Worm (Caenorhabditis elegans) whole organism, early embryonic: Measurements from ENCODE around the gene srr-7.
"Not testable (repeated sequence)": the region's sequence is repeated elsewhere in the genome, so short reads cannot be mapped to it uniquely, and the experiment has no call there.

ENCODE experiments used
- B0310.2 ChIP-seq: sonication (generic microtip); optimal IDR thresholded peaks from 2 replicates; lab custom pipeline; 2016; ENCODE audit warnings: mild to moderate bottlenecking, missing genetic modification characterization, missing compliant biosample characterization
- F13C5.2 ChIP-seq: sonication (generic microtip); optimal IDR thresholded peaks from 2 replicates; lab custom pipeline; 2017; ENCODE audit warnings: mild to moderate bottlenecking, missing genetic modification characterization, inconsistent platforms, missing compliant biosample characterization
- aly-1 ChIP-seq: sonication (generic microtip); optimal IDR thresholded peaks from 2 replicates; lab custom pipeline; 2016; ENCODE audit warnings: missing genetic modification characterization, missing compliant biosample characterization
- ama-1 ChIP-seq: fragments of 150-350 bp; optimal IDR thresholded peaks from 2 replicates; lab custom pipeline; 2014
- ceh-13 ChIP-seq: fragments of 200-800 bp; sonication (Bioruptor generic); optimal IDR thresholded peaks from 2 replicates; lab custom pipeline; 2018; ENCODE audit warnings: mild to moderate bottlenecking, missing genetic modification characterization, missing compliant biosample characterization
- ceh-36 ChIP-seq: sonication (generic microtip); optimal IDR thresholded peaks from 2 replicates; lab custom pipeline; 2016; ENCODE audit warnings: missing genetic modification characterization, inconsistent platforms, missing compliant biosample characterization
- ets-7 ChIP-seq: sonication (generic microtip); optimal IDR thresholded peaks from 2 replicates; lab custom pipeline; 2016; ENCODE audit warnings: missing genotype, missing genetic modification characterization, missing compliant biosample characterization
- flt-1 ChIP-seq: fragments of 200-800 bp; sonication (Bioruptor generic); IDR thresholded peaks from 2 replicates; pipeline ENCODE4 v1.3.6; 2022; ENCODE audit warnings: missing genetic modification characterization, missing compliant biosample characterization
- hmbx-1 ChIP-seq: sonication (generic microtip); optimal IDR thresholded peaks from 2 replicates; lab custom pipeline; 2016; ENCODE audit warnings: mild to moderate bottlenecking, missing genetic modification characterization, missing compliant biosample characterization
- hmg-4 ChIP-seq: fragments of 200-800 bp; sonication (Bioruptor generic); optimal IDR thresholded peaks from 2 replicates; lab custom pipeline; 2018; ENCODE audit warnings: mild to moderate bottlenecking, missing genetic modification characterization, missing compliant biosample characterization
- hnd-1 ChIP-seq: sonication (generic microtip); optimal IDR thresholded peaks from 2 replicates; lab custom pipeline; 2016; ENCODE audit warnings: missing genetic modification characterization, missing compliant biosample characterization
- pes-1 ChIP-seq: fragments of 200-800 bp; sonication (Bioruptor generic); IDR thresholded peaks from 2 replicates; pipeline ENCODE4 v1.3.6; 2022; ENCODE audit warnings: missing genetic modification reagents, missing genetic modification characterization, missing compliant biosample characterization
- scrt-1 ChIP-seq: fragments of 200-800 bp; sonication (Bioruptor generic); IDR thresholded peaks from 2 replicates; pipeline ENCODE4 v1.3.6; 2022; ENCODE audit warnings: missing genetic modification characterization, missing compliant biosample characterization
- sea-1 ChIP-seq: fragments of 200-800 bp; sonication (Bioruptor generic); conservative IDR thresholded peaks from 2 replicates; pipeline ENCODE4 v1.3.6; 2022; ENCODE audit warnings: missing genetic modification characterization, missing compliant biosample characterization
- tbx-11 ChIP-seq: fragments of 200-800 bp; sonication (Bioruptor generic); IDR thresholded peaks from 2 replicates; pipeline ENCODE4 v1.3.6; 2022; ENCODE audit warnings: missing genetic modification characterization, missing compliant biosample characterization
- tbx-37 ChIP-seq: fragments of 200-800 bp; sonication (Bioruptor generic); conservative IDR thresholded peaks from 2 replicates; pipeline ENCODE4 v1.3.6; 2022; ENCODE audit warnings: missing genetic modification reagents, missing genetic modification characterization, missing compliant biosample characterization
- tra-4 ChIP-seq: sonication (generic microtip); optimal IDR thresholded peaks from 2 replicates; lab custom pipeline; 2017; ENCODE audit warnings: missing genetic modification characterization, missing compliant biosample characterization

The srr-7 gene

DNA sequence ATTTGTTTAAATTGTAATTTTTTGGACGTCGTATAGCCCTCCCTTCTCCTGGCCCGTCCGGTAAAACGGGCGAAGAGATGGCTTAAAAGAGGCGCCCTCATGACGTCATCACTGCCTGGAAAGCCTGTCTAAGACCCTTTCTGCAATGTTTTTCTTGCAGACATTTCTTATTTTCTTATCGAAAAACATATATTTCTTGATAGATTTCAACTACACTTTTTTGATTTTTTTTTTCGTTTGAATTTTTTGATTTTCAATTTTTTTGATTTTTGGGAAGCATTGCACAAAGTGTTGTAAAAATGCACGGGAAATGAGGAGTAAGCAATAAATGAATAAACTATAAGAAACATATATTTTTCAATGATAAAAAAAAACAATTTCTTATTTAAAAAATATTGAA, 14.1 kb upstream of the srr-7 start, which contains the start of gene T01G5.6:
Gene T01G5.6, minus strand, starts transcription at position 101 of the 400 bp plus-strand sequence.
- no peak for TF ChIP-seq tbx-11
- no peak for TF ChIP-seq B0310.2 (tag; lab: Kevin White, UChicago)

DNA sequence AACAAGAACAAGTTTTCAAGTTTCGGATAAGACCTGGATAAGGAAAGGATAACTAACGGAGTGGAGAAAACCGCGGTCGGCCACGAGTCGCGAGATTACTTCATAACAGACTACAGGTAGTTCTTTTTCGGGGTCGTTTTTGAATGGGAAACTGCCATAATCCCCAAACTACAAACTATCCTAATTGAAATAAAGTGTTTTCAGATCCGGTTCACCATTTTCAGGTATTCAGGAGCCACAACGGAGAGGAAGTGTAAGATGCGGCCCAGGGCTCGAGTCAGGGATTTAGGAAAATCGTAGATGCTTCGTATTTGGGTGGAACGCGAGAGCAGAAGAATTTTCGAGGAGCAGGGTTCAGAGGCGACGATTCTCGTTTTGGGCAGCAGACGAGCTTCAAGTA, 12.1 kb upstream of the srr-7 start, which contains the start of gene T01G5.8:
Gene T01G5.8, plus strand, starts transcription at position 301 of the 400 bp plus-strand sequence.
- not testable (repeated sequence) for TF ChIP-seq ama-1 (lab: Kevin White, UChicago); ceh-13 (GFP tag; lab: Kevin White, UChicago); ets-7 (tag; lab: Kevin White, UChicago)

DNA sequence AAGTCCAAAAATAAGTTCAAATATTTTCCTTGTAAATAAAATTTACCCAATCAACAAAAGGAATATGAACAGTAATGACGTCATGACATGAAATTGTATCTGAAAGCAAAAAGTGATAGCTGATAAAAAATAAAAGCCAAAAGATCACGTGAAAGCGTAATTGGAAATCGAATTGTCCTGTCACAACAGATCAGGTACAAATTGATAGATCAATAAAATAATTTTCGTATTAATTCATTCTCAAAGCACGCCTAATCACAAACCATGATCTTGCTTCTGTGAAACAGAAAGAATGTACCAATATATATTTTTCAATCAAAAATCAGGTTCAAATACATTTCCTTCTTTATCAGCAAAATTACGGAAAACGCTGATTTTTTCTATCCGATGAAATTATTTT, 8.5 kb upstream of the srr-7 start, which contains the start of gene flor-1:
Gene flor-1, minus strand, starts transcription at position 101 of the 400 bp plus-strand sequence.
- TF ChIP-seq hmg-4 (GFP tag; lab: Kevin White, UChicago): no peak
- TF ChIP-seq hmbx-1: no peak
- no peak for TF ChIP-seq ets-7 (tag; lab: Kevin White, UChicago)
- TF ChIP-seq B0310.2 (tag; lab: Kevin White, UChicago): no peak
- TF ChIP-seq tbx-11: no peak
- TF ChIP-seq ama-1 (lab: Kevin White, UChicago): no peak
- no peak for TF ChIP-seq hnd-1
- no peak for TF ChIP-seq F13C5.2 (tag; lab: Kevin White, UChicago)
- TF ChIP-seq tbx-37: no peak
- no peak for TF ChIP-seq tra-4 (tag; lab: Kevin White, UChicago)
- TF ChIP-seq aly-1 (tag; lab: Kevin White, UChicago): no peak
- no peak for TF ChIP-seq ceh-13 (GFP tag; lab: Kevin White, UChicago)
- TF ChIP-seq ceh-36 (tag; lab: Kevin White, UChicago): no peak
- no peak for TF ChIP-seq scrt-1
- no peak for TF ChIP-seq pes-1 (GFP tag; lab: Robert Waterston, UW)
- TF ChIP-seq flt-1 (GFP tag; lab: Robert Waterston, UW): no peak

DNA sequence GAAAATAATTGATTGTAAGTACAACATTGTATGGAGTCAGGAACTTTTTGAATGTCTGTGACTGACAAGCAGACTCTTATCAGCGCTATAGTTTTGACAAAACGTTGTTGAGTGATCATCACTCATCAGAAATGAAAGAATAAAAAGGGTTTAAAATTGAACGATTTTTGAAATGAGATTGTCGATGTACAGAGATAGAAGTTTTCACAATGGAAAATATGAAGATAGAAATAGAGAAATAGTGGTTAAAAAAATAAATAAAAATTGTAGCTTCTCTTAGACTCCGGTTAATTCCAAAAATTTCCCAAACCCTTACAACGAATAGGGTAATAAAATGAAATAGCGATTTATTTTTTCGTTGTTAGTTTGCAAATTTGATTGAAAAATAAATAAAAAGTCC, 2.9 kb upstream of the srr-7 start, which contains the start of gene ugt-30:
Gene ugt-30, minus strand, starts transcription at position 101 of the 400 bp plus-strand sequence.
- TF ChIP-seq F13C5.2 (tag; lab: Kevin White, UChicago); flt-1 (GFP tag; lab: Robert Waterston, UW); hmbx-1: not testable (repeated sequence)

DNA sequence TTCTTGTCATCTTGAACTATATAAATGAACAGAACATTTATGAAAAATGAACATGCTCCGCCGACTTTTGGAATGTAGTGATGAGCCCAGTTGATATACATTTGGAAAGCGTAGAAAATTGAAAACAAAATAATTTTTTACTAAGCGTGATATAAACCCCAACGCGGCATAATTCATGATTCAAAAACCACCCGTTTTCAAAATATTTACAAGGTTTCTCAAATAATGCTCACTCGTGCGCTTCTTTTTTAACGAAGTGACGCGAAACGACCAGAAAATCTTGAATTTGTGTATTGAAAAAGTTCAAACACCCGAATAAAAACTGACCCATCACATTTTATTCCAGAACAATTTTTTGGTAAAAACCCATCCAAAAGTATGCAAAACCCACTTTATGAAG, 642 bp upstream of the srr-7 start, which contains the start of gene srj-27:
Gene srj-27, minus strand, starts transcription at position 101 of the 400 bp plus-strand sequence.
- no peak for TF ChIP-seq ets-7 (tag; lab: Kevin White, UChicago)
- TF ChIP-seq hmg-4 (GFP tag; lab: Kevin White, UChicago): no peak
- TF ChIP-seq tra-4 (tag; lab: Kevin White, UChicago): no peak
- no peak for TF ChIP-seq hnd-1
- no peak for TF ChIP-seq ama-1 (lab: Kevin White, UChicago)
- no peak for TF ChIP-seq flt-1 (GFP tag; lab: Robert Waterston, UW)
- no peak for TF ChIP-seq ceh-36 (tag; lab: Kevin White, UChicago)
- no peak for TF ChIP-seq aly-1 (tag; lab: Kevin White, UChicago)
- TF ChIP-seq scrt-1: no peak
- no peak for TF ChIP-seq F13C5.2 (tag; lab: Kevin White, UChicago)
- no peak for TF ChIP-seq pes-1 (GFP tag; lab: Robert Waterston, UW)
- no peak for TF ChIP-seq tbx-37
- TF ChIP-seq sea-1 (GFP tag; lab: Robert Waterston, UW): no peak
- no peak for TF ChIP-seq B0310.2 (tag; lab: Kevin White, UChicago)
- TF ChIP-seq hmbx-1: no peak
- no peak for TF ChIP-seq tbx-11
- no peak for TF ChIP-seq ceh-13 (GFP tag; lab: Kevin White, UChicago)

DNA sequence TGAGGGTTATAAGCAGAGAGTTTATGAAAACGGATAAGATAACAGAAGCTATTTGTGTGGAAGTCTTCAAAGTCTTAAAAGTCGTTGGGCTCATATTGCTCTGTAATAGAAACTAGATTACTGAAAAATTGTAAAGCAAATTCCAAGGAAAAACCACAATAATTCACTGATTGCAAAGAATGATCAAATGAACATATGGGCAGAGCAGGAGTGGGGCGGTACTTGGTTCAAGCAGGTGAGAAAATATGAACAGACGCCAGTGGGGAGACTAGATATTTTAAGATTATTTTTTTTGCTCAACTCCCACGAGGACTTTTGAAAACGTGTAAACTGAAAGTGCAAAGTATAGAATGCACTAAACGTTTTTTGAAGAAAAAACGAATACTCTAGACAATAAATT, 4.4 kb downstream of the srr-7 start, which contains the start of gene str-171:
Gene str-171, minus strand, starts transcription at position 101 of the 400 bp plus-strand sequence.
- TF ChIP-seq ama-1 (lab: Kevin White, UChicago) (no peak), tbx-37 (no peak), ceh-13 (GFP tag; lab: Kevin White, UChicago) (no peak), hnd-1 (no peak), hmbx-1 (no peak), ceh-36 (tag; lab: Kevin White, UChicago) (no peak), F13C5.2 (tag; lab: Kevin White, UChicago) (no peak), flt-1 (GFP tag; lab: Robert Waterston, UW) (no peak), tra-4 (tag; lab: Kevin White, UChicago) (no peak), sea-1 (GFP tag; lab: Robert Waterston, UW) (no peak), tbx-11 (no peak), hmg-4 (GFP tag; lab: Kevin White, UChicago) (no peak), pes-1 (GFP tag; lab: Robert Waterston, UW) (no peak), scrt-1 (no peak), aly-1 (tag; lab: Kevin White, UChicago) (no peak), ets-7 (tag; lab: Kevin White, UChicago) (no peak), B0310.2 (tag; lab: Kevin White, UChicago) (no peak)

DNA sequence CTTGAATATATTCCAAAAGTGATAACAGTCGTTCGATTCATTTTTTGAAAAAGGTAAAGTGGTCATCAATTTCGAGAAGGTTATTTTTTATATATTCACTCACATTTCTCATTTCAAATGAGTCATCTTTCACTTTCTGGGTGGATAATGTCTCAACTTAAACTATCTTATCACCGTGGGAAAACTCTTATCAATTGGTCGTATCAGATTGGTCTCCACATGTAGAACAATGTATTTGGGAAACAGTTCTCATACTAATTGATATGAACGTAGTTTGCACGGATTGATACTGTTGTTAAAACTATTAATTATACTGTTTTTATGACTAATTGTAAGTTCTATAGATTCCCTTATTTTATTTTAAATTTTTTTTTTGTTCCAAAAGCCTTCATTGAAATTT, 5.8 kb downstream of the srr-7 start:
- TF ChIP-seq scrt-1 (no peak), pes-1 (GFP tag; lab: Robert Waterston, UW) (no peak), flt-1 (GFP tag; lab: Robert Waterston, UW) (no peak), tbx-11 (no peak)

DNA sequence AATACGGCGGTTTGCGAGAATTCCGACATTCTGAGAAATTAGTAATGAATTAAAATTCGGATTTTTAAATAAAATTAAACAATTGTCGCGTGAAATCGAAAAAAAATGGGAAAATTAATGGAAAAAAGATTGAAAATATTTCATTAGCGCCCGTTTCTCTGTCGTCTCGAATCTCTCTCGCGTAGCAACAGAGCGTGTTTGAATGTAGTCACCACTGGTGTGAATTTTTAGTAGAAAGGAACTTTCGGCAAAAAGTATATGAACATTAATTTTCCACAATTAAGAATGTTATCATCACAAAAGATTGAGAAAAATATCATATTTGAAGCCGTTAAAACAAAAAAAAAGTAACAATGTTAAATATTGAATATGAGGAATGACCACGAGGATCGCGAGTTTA, 8.7 kb downstream of the srr-7 start, which contains the start of gene aipl-1:
Gene aipl-1, minus strand, starts transcription at position 30 of the 400 bp plus-strand sequence.
- no peak for TF ChIP-seq tbx-11
- TF ChIP-seq tbx-37: peak; percentile 42; the same call in 1 of the 2 replicates
